Worm (Caenorhabditis elegans) whole organism, L2 larva: Measurements from ENCODE around the gene B0303.4.

ENCODE experiments used
- C34F6.9 ChIP-seq: fragments of 150-350 bp; optimal IDR thresholded peaks from 2 replicates; lab custom pipeline; 2014; ENCODE audit warnings: missing biosample characterization, missing genetic modification characterization
- F13H6.1 ChIP-seq: sonication (generic microtip); optimal IDR thresholded peaks from 2 replicates; lab custom pipeline; 2016; ENCODE audit warnings: missing genetic modification characterization, missing compliant biosample characterization
- Y55F3AM.14 ChIP-seq: fragments of 200-800 bp; sonication (Bioruptor generic); optimal IDR thresholded peaks from 2 replicates; lab custom pipeline; 2018; ENCODE audit warnings: mild to moderate bottlenecking, missing genetic modification characterization, missing compliant biosample characterization
- alr-1 ChIP-seq: fragments of 150-350 bp; optimal IDR thresholded peaks from 2 replicates; lab custom pipeline; 2014; ENCODE audit warnings: missing biosample characterization, missing genetic modification characterization
- ama-1 ChIP-seq: fragments of 150-350 bp; optimal IDR thresholded peaks from 2 replicates; lab custom pipeline; 2018; ENCODE audit warnings: inconsistent platforms
- blmp-1 ChIP-seq: sonication (generic microtip); optimal IDR thresholded peaks from 2 replicates; lab custom pipeline; 2017; ENCODE audit warnings: missing genetic modification characterization, mild to moderate bottlenecking, missing compliant biosample characterization, antibody characterized with exemption, moderate library complexity; ENCODE audit not compliant: insufficient read depth
- ceh-16 ChIP-seq: fragments of 150-350 bp; optimal IDR thresholded peaks from 2 replicates; lab custom pipeline; 2014; ENCODE audit warnings: missing biosample characterization, missing genetic modification characterization
- crh-2 ChIP-seq: sonication (generic microtip); optimal IDR thresholded peaks from 2 replicates; lab custom pipeline; 2017; ENCODE audit warnings: missing biosample characterization, missing genetic modification characterization
- dmd-4 ChIP-seq: sonication (generic microtip); optimal IDR thresholded peaks from 2 replicates; lab custom pipeline; 2017; ENCODE audit warnings: missing biosample characterization, missing genetic modification characterization
- egl-27 ChIP-seq: sonication (generic microtip); optimal IDR thresholded peaks from 3 replicates; lab custom pipeline; 2017; ENCODE audit warnings: missing biosample characterization, missing genetic modification reagents, missing genetic modification characterization
- elt-1 ChIP-seq: fragments of 150-350 bp; optimal IDR thresholded peaks from 2 replicates; lab custom pipeline; 2014; ENCODE audit warnings: missing biosample characterization, missing genetic modification characterization
- elt-3 ChIP-seq: sonication (generic microtip); optimal IDR thresholded peaks from 2 replicates; lab custom pipeline; 2017; ENCODE audit warnings: missing biosample characterization, missing genetic modification characterization
- fos-1 ChIP-seq: fragments of 150-350 bp; optimal IDR thresholded peaks from 2 replicates; lab custom pipeline; 2014; ENCODE audit warnings: missing biosample characterization, missing genetic modification characterization
- gmeb-1 ChIP-seq: fragments of 150-350 bp; optimal IDR thresholded peaks from 2 replicates; lab custom pipeline; 2014; ENCODE audit warnings: missing biosample characterization, missing genetic modification characterization
- lin-13 ChIP-seq: fragments of 150-350 bp; optimal IDR thresholded peaks from 2 replicates; lab custom pipeline; 2014; ENCODE audit warnings: missing biosample characterization, missing genetic modification reagents, missing genetic modification characterization
- lsy-2 ChIP-seq, 2 experiments: fragments of 150-350 bp in 1 of 2; sonication (generic microtip) in 1 of 2; optimal IDR thresholded peaks; 2 replicates each; lab custom pipeline; 2014 to 2017; ENCODE audit warnings: missing biosample characterization in 2 of 2, missing genetic modification characterization in 2 of 2
- mab-5 ChIP-seq: fragments of 150-350 bp; optimal IDR thresholded peaks from 2 replicates; lab custom pipeline; 2014; ENCODE audit warnings: missing biosample characterization, missing genetic modification characterization
- mdl-1 ChIP-seq, 2 experiments: fragments of 150-350 bp in 1 of 2; sonication (generic microtip) in 1 of 2; optimal IDR thresholded peaks; 2 replicates each; lab custom pipeline; 2017; ENCODE audit warnings: missing biosample characterization in 2 of 2, missing genetic modification characterization in 2 of 2
- nhr-10 ChIP-seq: sonication (generic microtip); optimal IDR thresholded peaks from 2 replicates; lab custom pipeline; 2017; ENCODE audit warnings: missing biosample characterization, missing genetic modification characterization
- nhr-11 ChIP-seq: fragments of 150-350 bp; optimal IDR thresholded peaks from 2 replicates; lab custom pipeline; 2014; ENCODE audit warnings: missing biosample characterization, missing genetic modification characterization
- nhr-129 ChIP-seq: fragments of 150-350 bp; optimal IDR thresholded peaks from 2 replicates; lab custom pipeline; 2014; ENCODE audit warnings: missing biosample characterization, missing genetic modification characterization
- nhr-21 ChIP-seq: fragments of 150-350 bp; optimal IDR thresholded peaks from 2 replicates; lab custom pipeline; 2014; ENCODE audit warnings: missing biosample characterization, missing genetic modification characterization
- nhr-23 ChIP-seq: fragments of 150-350 bp; optimal IDR thresholded peaks from 2 replicates; lab custom pipeline; 2014; ENCODE audit warnings: missing biosample characterization, missing genetic modification reagents, missing genetic modification characterization
- nhr-237 ChIP-seq: fragments of 150-350 bp; optimal IDR thresholded peaks from 2 replicates; lab custom pipeline; 2014; ENCODE audit warnings: missing biosample characterization, missing genetic modification characterization
- nhr-25 ChIP-seq: fragments of 150-350 bp; sonication (generic microtip); optimal IDR thresholded peaks from 3 replicates; lab custom pipeline; 2014; ENCODE audit warnings: missing biosample characterization, missing genetic modification characterization
- nhr-6 ChIP-seq: fragments of 150-350 bp; optimal IDR thresholded peaks from 2 replicates; lab custom pipeline; 2014; ENCODE audit warnings: missing biosample characterization, missing genetic modification characterization
- peb-1 ChIP-seq: fragments of 150-350 bp; optimal IDR thresholded peaks from 2 replicates; lab custom pipeline; 2014; ENCODE audit warnings: missing biosample characterization, missing genetic modification characterization
- sem-4 ChIP-seq: fragments of 150-350 bp; optimal IDR thresholded peaks from 2 replicates; lab custom pipeline; 2014; ENCODE audit warnings: missing biosample characterization, missing genetic modification reagents, missing genetic modification characterization
- sma-3 ChIP-seq: sonication (generic microtip); optimal IDR thresholded peaks from 2 replicates; lab custom pipeline; 2016; ENCODE audit warnings: missing genetic modification reagents, missing genetic modification characterization, missing compliant biosample characterization
- sma-9 ChIP-seq, 2 experiments: fragments of 150-350 bp in 1 of 2; sonication (generic microtip) in 1 of 2; optimal IDR thresholded peaks; 2 replicates each; lab custom pipeline; 2014 to 2016; ENCODE audit warnings: missing genetic modification characterization in 2 of 2, mild to moderate bottlenecking in 1 of 2, missing biosample characterization in 1 of 2, missing compliant biosample characterization in 1 of 2, missing genetic modification reagents in 1 of 2, moderate library complexity in 1 of 2
- snpc-4 ChIP-seq: fragments of 150-350 bp; optimal IDR thresholded peaks from 2 replicates; lab custom pipeline; 2014; ENCODE audit warnings: missing biosample characterization, missing genetic modification characterization
- unc-55 ChIP-seq: fragments of 150-350 bp; sonication (generic microtip); optimal IDR thresholded peaks from 3 replicates; lab custom pipeline; 2014; ENCODE audit warnings: missing biosample characterization, missing genetic modification reagents, missing genetic modification characterization
- unc-62 ChIP-seq: fragments of 150-350 bp; optimal IDR thresholded peaks from 2 replicates; lab custom pipeline; 2014; ENCODE audit warnings: missing biosample characterization, missing genetic modification reagents, missing genetic modification characterization
- zag-1 ChIP-seq: fragments of 150-350 bp; optimal IDR thresholded peaks from 2 replicates; lab custom pipeline; 2014; ENCODE audit warnings: missing biosample characterization, missing genetic modification characterization
- ztf-1 ChIP-seq: fragments of 200-800 bp; sonication (Bioruptor generic); conservative IDR thresholded peaks from 2 replicates; pipeline ENCODE4 v1.3.6; 2022; ENCODE audit warnings: missing genetic modification characterization, missing compliant biosample characterization
- ztf-11 ChIP-seq: sonication (generic microtip); optimal IDR thresholded peaks from 2 replicates; lab custom pipeline; 2017; ENCODE audit warnings: missing biosample characterization, missing genetic modification characterization
- ztf-4 ChIP-seq: fragments of 150-350 bp; optimal IDR thresholded peaks from 2 replicates; lab custom pipeline; 2014; ENCODE audit warnings: missing biosample characterization, missing genetic modification characterization

The B0303.4 gene

DNA sequence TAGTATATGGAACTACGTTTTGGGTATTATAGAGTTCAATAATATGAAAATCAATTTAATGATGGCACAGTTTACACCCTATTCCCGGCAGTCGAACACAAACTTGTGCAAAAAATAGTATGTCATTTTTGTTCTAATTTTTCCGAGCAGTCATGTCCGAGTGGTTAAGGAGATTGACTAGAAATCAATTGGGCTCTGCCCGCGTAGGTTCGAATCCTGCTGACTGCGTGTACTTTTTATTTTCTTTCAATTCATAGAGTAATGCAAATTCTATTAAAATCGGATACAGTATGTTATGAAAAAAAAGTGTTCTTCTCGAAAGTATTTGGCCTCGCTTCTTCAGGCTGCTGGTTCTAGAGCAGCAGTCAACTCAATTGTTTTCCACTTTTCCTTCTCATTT is 43.6 kb upstream of the B0303.4 start:
- TF ChIP-seq fos-1 (tag; lab: Kevin White, UChicago): peak; percentile 32
- peak; percentile 9 for TF ChIP-seq sma-9 (GFP tag; optimal IDR thresholded peaks at IDR 0.05; lab: Kevin White, UChicago)
- no peak for TF ChIP-seq sma-9 (tag; optimal IDR thresholded peaks at IDR 0.05; lab: Kevin White, UChicago)
- TF ChIP-seq crh-2: no peak

DNA sequence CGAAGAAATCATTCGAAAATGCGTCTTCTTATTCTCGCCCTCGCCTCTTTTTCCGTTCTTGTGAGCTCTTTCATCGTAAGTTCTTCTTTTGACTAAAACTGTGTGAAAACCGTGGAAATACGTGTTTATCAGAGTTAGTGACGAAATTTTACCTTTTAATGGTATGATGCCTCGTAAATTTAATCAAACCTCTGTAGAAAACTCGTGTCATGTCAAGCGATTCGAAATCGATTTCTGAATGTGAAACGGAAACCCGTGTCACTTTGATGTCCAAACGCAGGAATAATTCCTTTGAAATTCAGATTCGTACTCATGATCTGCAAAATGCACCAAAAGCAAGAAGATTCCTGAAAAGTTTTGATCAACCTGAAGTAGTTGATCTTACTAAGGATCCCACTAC is 41.1 kb upstream of the B0303.4 start, which contains the start of gene F22B7.3:
TSS of gene F22B7.3 (plus strand) at position 301 of the 400 bp plus-strand sequence.
- TF ChIP-seq mab-5 (tag; lab: Kevin White, UChicago): no peak

DNA sequence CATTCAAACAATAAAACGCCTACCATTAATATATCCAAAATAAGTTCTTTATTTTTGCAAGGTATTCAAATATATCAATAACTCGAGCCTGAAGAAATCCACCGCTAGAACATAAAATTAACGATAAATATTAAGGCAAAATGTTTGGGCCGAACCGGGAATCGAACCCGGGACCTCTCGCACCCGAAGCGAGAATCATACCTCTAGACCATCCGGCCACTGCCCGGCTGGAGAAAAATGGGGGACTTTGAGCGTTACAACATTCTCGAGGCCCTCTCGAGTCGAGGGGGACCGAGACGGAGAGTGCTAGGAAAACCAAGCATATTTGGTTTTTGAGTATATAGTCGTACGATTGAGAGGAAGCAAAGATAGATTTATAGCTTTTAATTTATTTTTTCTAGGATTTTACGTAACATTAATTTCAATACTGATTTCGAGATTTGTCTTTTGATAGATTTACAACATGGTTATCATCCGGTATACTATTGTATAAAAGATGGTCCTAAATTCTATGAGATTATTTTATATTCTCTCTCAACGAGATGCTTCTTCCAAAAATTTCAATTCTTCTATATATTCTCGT is 39.3 kb upstream of the B0303.4 start, which contains the start of gene flp-23:
TSS of gene flp-23 (plus strand) at position 533 of the 583 bp plus-strand sequence.
- TF ChIP-seq elt-1 (tag; lab: Kevin White, UChicago) (no peak), unc-62 (no peak), nhr-129 (tag; lab: Kevin White, UChicago) (peak; percentile 37), sma-9 (GFP tag; optimal IDR thresholded peaks at IDR 0.05; lab: Kevin White, UChicago) (no peak), sma-9 (tag; optimal IDR thresholded peaks at IDR 0.05; lab: Kevin White, UChicago) (no peak), unc-55 (GFP tag; lab: Kevin White, UChicago) (peak; percentile 62), nhr-10 (tag; lab: Kevin White, UChicago) (no peak), lsy-2 (tag; optimal IDR thresholded peaks at IDR 0.05; lab: Kevin White, UChicago) (peak in 1 of 2 experiments; percentile 48), ama-1 (lab: Kevin White, UChicago) (no peak), blmp-1 (no peak), lin-13 (peak; percentile 43), nhr-23 (tag; lab: Kevin White, UChicago) (no peak), sma-3 (GFP tag; lab: Kevin White, UChicago) (peak; percentile 10)

DNA sequence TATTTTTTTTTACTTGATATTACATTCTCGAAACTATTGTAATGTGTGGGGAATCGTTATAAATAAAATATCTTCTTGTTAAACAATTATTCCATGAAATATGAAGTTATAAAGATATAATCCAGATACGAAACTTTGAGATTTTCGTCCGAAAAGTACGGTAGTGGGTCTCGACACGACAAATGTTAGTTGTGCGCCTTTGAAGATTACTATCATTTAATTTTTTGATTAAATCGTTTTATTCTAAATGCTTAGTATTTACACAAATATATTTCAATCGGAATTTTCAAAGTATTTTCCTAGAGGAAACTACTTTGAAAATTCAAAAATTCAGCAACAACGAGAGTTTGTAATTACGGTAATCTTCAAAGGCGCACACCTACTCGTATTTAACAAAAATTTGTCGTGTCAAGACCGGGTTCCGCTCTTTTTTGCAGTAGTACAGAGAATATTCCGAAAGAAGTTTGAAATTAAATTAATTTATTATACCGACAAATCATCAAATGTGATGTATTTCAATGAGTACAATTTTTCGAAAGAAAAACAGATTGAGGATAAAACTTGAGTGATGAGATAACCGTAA is 37.4 kb upstream of the B0303.4 start:
- TF ChIP-seq gmeb-1 (tag; lab: Kevin White, UChicago): peak; percentile 17
- peak in 1 of 2 experiments; percentile 17 for TF ChIP-seq lsy-2 (tag; optimal IDR thresholded peaks at IDR 0.05; lab: Kevin White, UChicago)
- TF ChIP-seq blmp-1: no peak
- TF ChIP-seq ama-1 (lab: Kevin White, UChicago): peak; percentile 70
- TF ChIP-seq F13H6.1 (tag; lab: Kevin White, UChicago): no peak
- TF ChIP-seq C34F6.9: no peak
- no peak for TF ChIP-seq lin-13
- peak; percentile 3 for TF ChIP-seq sma-3 (GFP tag; lab: Kevin White, UChicago)
- TF ChIP-seq, all 48 proteins: peak for 4

DNA sequence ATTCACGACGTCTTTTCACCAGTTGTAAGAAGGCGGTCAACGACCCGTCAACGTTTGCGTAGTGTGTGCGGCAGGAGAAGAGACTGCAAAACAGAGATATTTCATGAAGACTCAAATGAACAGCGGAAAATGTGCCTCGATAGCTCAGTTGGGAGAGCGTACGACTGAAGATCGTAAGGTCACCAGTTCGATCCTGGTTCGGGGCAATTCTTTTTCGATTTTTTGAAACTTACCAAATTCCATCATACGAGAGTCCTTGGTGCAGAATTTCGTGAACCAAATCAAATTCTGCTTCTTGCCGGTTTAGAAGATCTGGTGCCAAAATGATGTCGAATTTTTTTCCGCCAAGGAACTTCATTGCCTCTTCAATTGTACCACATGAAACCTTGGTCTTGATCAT is 36.7 kb upstream of the B0303.4 start:
- TF ChIP-seq egl-27 (no peak), peb-1 (tag; lab: Kevin White, UChicago) (no peak), ceh-16 (tag; lab: Kevin White, UChicago) (no peak), nhr-23 (tag; lab: Kevin White, UChicago) (no peak), Y55F3AM.14 (GFP tag; lab: Kevin White, UChicago) (no peak), zag-1 (no peak), ama-1 (lab: Kevin White, UChicago) (peak; percentile 34), ztf-4 (peak; percentile 9), unc-62 (no peak), nhr-237 (tag; lab: Kevin White, UChicago) (no peak), snpc-4 (tag; lab: Kevin White, UChicago) (no peak), nhr-21 (tag; lab: Kevin White, UChicago) (peak; percentile 19), nhr-25 (tag; lab: Kevin White, UChicago) (no peak), lsy-2 (tag; optimal IDR thresholded peaks at IDR 0.05; lab: Kevin White, UChicago) (peak in 1 of 2 experiments; percentile 56), sma-9 (GFP tag; optimal IDR thresholded peaks at IDR 0.05; lab: Kevin White, UChicago) (peak; percentile 39), sma-9 (tag; optimal IDR thresholded peaks at IDR 0.05; lab: Kevin White, UChicago) (no peak), lin-13 (no peak), nhr-129 (tag; lab: Kevin White, UChicago) (peak; percentile 80), blmp-1 (peak; percentile 6), mdl-1 (tag; optimal IDR thresholded peaks at IDR 0.05; lab: Kevin White, UChicago) (no peak), ztf-11 (tag; lab: Kevin White, UChicago) (no peak), nhr-6 (tag; lab: Kevin White, UChicago) (no peak), nhr-11 (tag; lab: Kevin White, UChicago) (no peak), sma-3 (GFP tag; lab: Kevin White, UChicago) (no peak), dmd-4 (no peak), C34F6.9 (peak; percentile 38), ztf-1 (GFP tag; lab: Robert Waterston, UW) (no peak), sem-4 (tag; lab: Kevin White, UChicago) (no peak), fos-1 (tag; lab: Kevin White, UChicago) (peak; percentile 40), elt-3 (no peak), alr-1 (tag; lab: Kevin White, UChicago) (no peak), unc-55 (GFP tag; lab: Kevin White, UChicago) (peak; percentile 39)
